Fruit fly (Drosophila melanogaster): ENCODE measurements around the gene Gabat.

- TF ChIP-seq Ets96B (tag; optimal IDR thresholded peaks at IDR 0.05) (no peak), vri (GFP tag; optimal IDR thresholded peaks at IDR 0.05) (no peak), net (GFP tag; optimal IDR thresholded peaks at IDR 0.05) (no peak), CG8319 (GFP tag; optimal IDR thresholded peaks at IDR 0.05) (no peak)
Observed at dm6 chr3L:20003235-20003493, 2.7 kb upstream of the Gabat start.
